Fruit fly (Drosophila melanogaster): Measurements from ENCODE around the gene CG11977.
A peak's percentile ranks its signal among the peaks of the same experiment; 100 is the strongest.

Gene CG11977

dm6 chr3R:9014859-9015466 is 17.5 kb downstream of the CG11977 start, which contains the start of the genes Kcmf1, Sf3b5 and CG11986 (continued):
- TF ChIP-seq CG8478 (optimal IDR thresholded peaks at IDR 0.05) (no peak), Opbp (GFP tag; IDR thresholded peaks at IDR 0.05; ENCODE audit: partially characterized antibody) (0 out of 3 replicates have a peak, but pooled peaks have one; percentile 32), CG2116 (GFP tag; optimal IDR thresholded peaks at IDR 0.05) (peak; percentile 18), CG9437 (GFP tag; optimal IDR thresholded peaks at IDR 0.05) (no peak), YL-1 (GFP tag; optimal IDR thresholded peaks at IDR 0.05) (peak; percentile 22), Bgb (GFP tag; IDR thresholded peaks at IDR 0.05; ENCODE audit: partially characterized antibody) (peak; percentile 8; the same call in 1 of the 2 replicates), BEAF-32 (GFP tag; optimal IDR thresholded peaks at IDR 0.05) (peak; percentile 32), Hr78 (GFP tag; optimal IDR thresholded peaks at IDR 0.05) (peak in 1 of 2 experiments; percentile 12), Hand (GFP tag; optimal IDR thresholded peaks at IDR 0.05) (no peak), fd96Cb (tag; optimal IDR thresholded peaks at IDR 0.05) (no peak), CG7928 (GFP tag; optimal IDR thresholded peaks at IDR 0.05) (no peak), Ptx1 (GFP tag; IDR thresholded peaks at IDR 0.05) (no peak), CG8089 (GFP tag; optimal IDR thresholded peaks at IDR 0.05) (no peak), usp (GFP tag; optimal IDR thresholded peaks at IDR 0.05) (no peak), pnt (GFP tag; optimal IDR thresholded peaks at IDR 0.05) (no peak), MTF-1 (GFP tag; optimal IDR thresholded peaks at IDR 0.05; ENCODE audit: borderline replicate concordance) (no peak), pzg (GFP tag; optimal IDR thresholded peaks at IDR 0.05) (peak; percentile 36), CG9797 (GFP tag; optimal IDR thresholded peaks at IDR 0.05) (peak; percentile 74), Stat92E (GFP tag; optimal IDR thresholded peaks at IDR 0.05) (no peak), pita (GFP tag; optimal IDR thresholded peaks at IDR 0.05) (no peak), CG17186 (GFP tag; optimal IDR thresholded peaks at IDR 0.05) (peak; percentile 4)

DNA sequence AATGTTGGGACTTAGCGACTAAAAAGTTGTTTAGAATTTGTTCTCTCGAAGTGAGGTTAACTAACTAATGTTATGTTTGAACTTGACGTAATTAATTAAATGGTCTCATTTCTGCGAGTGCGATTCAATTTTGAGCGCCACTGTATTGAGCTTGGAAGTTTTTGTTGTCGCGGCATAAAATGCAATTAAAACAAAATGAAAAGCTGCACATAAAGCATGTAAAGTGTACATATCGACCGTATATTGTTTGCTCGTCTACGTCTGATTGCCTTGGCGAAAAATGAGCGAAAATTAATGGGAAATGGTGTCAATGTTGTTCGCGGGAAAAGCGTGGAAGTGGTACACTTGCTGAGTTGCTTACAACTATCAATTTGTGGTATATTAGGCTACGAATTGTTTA is 19.4 kb downstream of the CG11977 start:
- TF ChIP-seq CG8924 (tag; optimal IDR thresholded peaks at IDR 0.05) (no peak), Xrp1 (GFP tag; IDR thresholded peaks at IDR 0.05) (no peak), danr (GFP tag; IDR thresholded peaks at IDR 0.05) (no peak), ase (GFP tag; IDR thresholded peaks at IDR 0.05) (no peak)

dm6 chr3R:9019689-9020138 is 22.2 kb downstream of the CG11977 start, which contains the start of gene tgo:
tgo (minus strand) TSS chr3R:9020022.
- TF ChIP-seq prd (optimal IDR thresholded peaks at IDR 0.05) (no peak), prd (GFP tag; IDR thresholded peaks at IDR 0.05) (no peak), sens (GFP tag) (peak; percentile 88), tap (tag; optimal IDR thresholded peaks at IDR 0.05) (no peak), CG7357 (GFP tag; IDR thresholded peaks at IDR 0.05) (no peak), crc (GFP tag; optimal IDR thresholded peaks at IDR 0.05) (no peak), Deaf1 (tag; optimal IDR thresholded peaks at IDR 0.05) (no peak), pb (GFP tag; optimal IDR thresholded peaks at IDR 0.05) (no peak), run (tag; optimal IDR thresholded peaks at IDR 0.05) (no peak), CG10431 (GFP tag; optimal IDR thresholded peaks at IDR 0.05) (no peak), CG17359 (tag; optimal IDR thresholded peaks at IDR 0.05) (peak; percentile 11), grau (tag; optimal IDR thresholded peaks at IDR 0.05) (peak; percentile 36), lab (GFP tag; optimal IDR thresholded peaks at IDR 0.05) (no peak), Atf6 (GFP tag; IDR thresholded peaks at IDR 0.05) (no peak), CG10462 (GFP tag; optimal IDR thresholded peaks at IDR 0.05) (no peak), Bdp1 (GFP tag; optimal IDR thresholded peaks at IDR 0.05) (no peak), CG10565 (GFP tag; optimal IDR thresholded peaks at IDR 0.05) (no peak), HLH4C (GFP tag; IDR thresholded peaks at IDR 0.05; ENCODE audit: partially characterized antibody) (peak; percentile 46), twi (tag; optimal IDR thresholded peaks at IDR 0.05) (no peak), cg (GFP tag; optimal IDR thresholded peaks at IDR 0.05) (peak; percentile 72), Gug (GFP tag; IDR thresholded peaks at IDR 0.05) (no peak), dysf (GFP tag; IDR thresholded peaks at IDR 0.05) (no peak), Adf1 (GFP tag; IDR thresholded peaks at IDR 0.05) (peak; percentile 24; the same call in 1 of the 2 replicates), amos (GFP tag; IDR thresholded peaks at IDR 0.05; ENCODE audit: partially characterized antibody) (peak; percentile 62)
